Fruit fly (Drosophila melanogaster) whole organism, prepupa: ENCODE measurements around the gene CG3009.

Experiments used
- Blimp-1 ChIP-seq: fragments of 200-800 bp; sonication (Bioruptor generic); optimal IDR thresholded peaks from 3 replicates; lab custom pipeline; 2017; ENCODE audit warnings: missing biosample characterization, missing genetic modification characterization, mild to moderate bottlenecking, moderate library complexity, missing genetic modification reagents
- CG10631 ChIP-seq: fragments of 200-800 bp; sonication (Bioruptor generic); optimal IDR thresholded peaks from 2 replicates; lab custom pipeline; 2016; ENCODE audit warnings: missing biosample characterization, missing genetic modification characterization
- CG10669 ChIP-seq: fragments of 200-800 bp; sonication (Bioruptor generic); optimal IDR thresholded peaks from 3 replicates; lab custom pipeline; 2018; ENCODE audit warnings: missing biosample characterization, mild to moderate bottlenecking, missing genetic modification characterization, moderate library complexity
- CG11294 ChIP-seq: fragments of 200-800 bp; sonication (Bioruptor generic); IDR thresholded peaks from 2 replicates; pipeline ENCODE4 v1.3.6; 2022; ENCODE audit warnings: missing biosample characterization, missing genetic modification characterization
- CG11762 ChIP-seq: fragments of 200-800 bp; sonication (Bioruptor generic); optimal IDR thresholded peaks from 3 replicates; lab custom pipeline; 2016; ENCODE audit warnings: missing biosample characterization, missing genetic modification characterization; ENCODE audit not compliant: insufficient read depth
- CG1621 ChIP-seq: fragments of 200-800 bp; sonication (Bioruptor generic); optimal IDR thresholded peaks from 3 replicates; lab custom pipeline; 2018; ENCODE audit warnings: missing biosample characterization, mild to moderate bottlenecking, missing genetic modification characterization
- CG16779 ChIP-seq: fragments of 200-800 bp; sonication (Bioruptor generic); optimal IDR thresholded peaks from 3 replicates; lab custom pipeline; 2017; ENCODE audit warnings: missing biosample characterization, mild to moderate bottlenecking, missing genetic modification characterization
- CG3032 ChIP-seq: fragments of 200-800 bp; optimal IDR thresholded peaks from 2 replicates; lab custom pipeline; 2019; ENCODE audit warnings: missing biosample characterization, mild to moderate bottlenecking, missing genetic modification characterization, moderate library complexity
- CG32006 ChIP-seq: fragments of 200-800 bp; sonication (Bioruptor generic); optimal IDR thresholded peaks from 3 replicates; lab custom pipeline; 2017; ENCODE audit warnings: missing biosample characterization, mild to moderate bottlenecking, missing genetic modification characterization
- CG34406 ChIP-seq: fragments of 200-800 bp; sonication (Bioruptor generic); optimal IDR thresholded peaks from 3 replicates; lab custom pipeline; 2016; ENCODE audit warnings: missing biosample characterization, missing genetic modification characterization
- CG3919 ChIP-seq: fragments of 200-800 bp; sonication (Bioruptor generic); optimal IDR thresholded peaks from 3 replicates; lab custom pipeline; 2016; ENCODE audit warnings: missing biosample characterization, missing genetic modification characterization
- CG4318 ChIP-seq: fragments of 200-800 bp; sonication (Bioruptor generic); optimal IDR thresholded peaks from 3 replicates; lab custom pipeline; 2017; ENCODE audit warnings: missing biosample characterization, mild to moderate bottlenecking, missing genetic modification characterization
- CG6163 ChIP-seq: fragments of 200-800 bp; sonication (Bioruptor generic); IDR thresholded peaks from 3 replicates; pipeline ENCODE4 v1.3.6; 2022; ENCODE audit warnings: missing biosample characterization, missing genetic modification characterization
- CG6792 ChIP-seq: fragments of 200-800 bp; sonication (Bioruptor generic); optimal IDR thresholded peaks from 3 replicates; lab custom pipeline; 2016; ENCODE audit warnings: missing biosample characterization, missing genetic modification characterization
- CG6808 ChIP-seq: fragments of 200-800 bp; sonication (Bioruptor generic); optimal IDR thresholded peaks from 3 replicates; lab custom pipeline; 2017; ENCODE audit warnings: missing biosample characterization, missing genetic modification characterization, mild to moderate bottlenecking, moderate library complexity, missing genetic modification reagents
- CG6854 ChIP-seq: fragments of 200-800 bp; sonication (Bioruptor generic); optimal IDR thresholded peaks from 2 replicates; lab custom pipeline; 2017; ENCODE audit warnings: missing biosample characterization, mild to moderate bottlenecking, missing genetic modification characterization
- CG7368 ChIP-seq: fragments of 200-800 bp; sonication (Bioruptor generic); optimal IDR thresholded peaks from 3 replicates; lab custom pipeline; 2016; ENCODE audit warnings: missing biosample characterization, missing genetic modification characterization
- CG8119 ChIP-seq: fragments of 200-800 bp; sonication (Bioruptor generic); IDR thresholded peaks from 3 replicates; pipeline ENCODE4 v1.3.6; 2022; ENCODE audit warnings: missing biosample characterization, missing genetic modification characterization
- CG8319 ChIP-seq: fragments of 200-800 bp; sonication (Bioruptor generic); optimal IDR thresholded peaks from 3 replicates; lab custom pipeline; 2016; ENCODE audit warnings: missing biosample characterization, missing genetic modification characterization
- CG9139 ChIP-seq: fragments of 200-800 bp; sonication (Bioruptor generic); optimal IDR thresholded peaks from 3 replicates; lab custom pipeline; 2017; ENCODE audit warnings: missing biosample characterization, mild to moderate bottlenecking, missing genetic modification characterization
- Eip78C ChIP-seq: fragments of 200-800 bp; sonication (Bioruptor generic); peaks from one replicate; lab custom pipeline; 2016; ENCODE audit warnings: missing biosample characterization, missing genetic modification characterization
- Eip93F ChIP-seq: fragments of 200-800 bp; sonication (Bioruptor generic); optimal IDR thresholded peaks from 2 replicates; lab custom pipeline; 2016; ENCODE audit warnings: missing biosample characterization, mild to moderate bottlenecking, missing genetic modification characterization
- Ets21C ChIP-seq: fragments of 200-800 bp; sonication (Bioruptor generic); optimal IDR thresholded peaks from 3 replicates; lab custom pipeline; 2016; ENCODE audit warnings: missing biosample characterization, missing genetic modification characterization
- Ets96B ChIP-seq: fragments of 200-800 bp; optimal IDR thresholded peaks from 2 replicates; lab custom pipeline; 2019; ENCODE audit warnings: missing biosample characterization, mild to moderate bottlenecking, missing genetic modification characterization, moderate library complexity
- Gug ChIP-seq: fragments of 200-800 bp; sonication (Bioruptor generic); IDR thresholded peaks from 2 replicates; pipeline ENCODE4 v1.3.6; 2022; ENCODE audit warnings: missing biosample characterization, missing genetic modification characterization
- Hr38 ChIP-seq: sonication (Bioruptor generic); optimal IDR thresholded peaks from 2 replicates; lab custom pipeline; 2016; ENCODE audit warnings: missing biosample characterization, missing genetic modification characterization
- Hr39 ChIP-seq: fragments of 200-800 bp; sonication (Bioruptor generic); optimal IDR thresholded peaks from 2 replicates; lab custom pipeline; 2016; ENCODE audit warnings: missing biosample characterization, missing genetic modification characterization
- Hr4 ChIP-seq: fragments of 200-800 bp; sonication (Bioruptor generic); optimal IDR thresholded peaks from 3 replicates; lab custom pipeline; 2016; ENCODE audit warnings: missing biosample characterization, missing genetic modification characterization
- OdsH ChIP-seq: fragments of 200-800 bp; sonication (Bioruptor generic); optimal IDR thresholded peaks from 3 replicates; lab custom pipeline; 2016; ENCODE audit warnings: missing biosample characterization, missing genetic modification characterization
- Smox ChIP-seq: fragments of 200-800 bp; sonication (Bioruptor generic); optimal IDR thresholded peaks from 3 replicates; lab custom pipeline; 2016; ENCODE audit warnings: missing biosample characterization, missing genetic modification characterization
- Sox14 ChIP-seq: fragments of 200-800 bp; sonication (Bioruptor generic); optimal IDR thresholded peaks from 3 replicates; lab custom pipeline; 2016; ENCODE audit warnings: missing biosample characterization, missing genetic modification characterization
- Sox15 ChIP-seq: fragments of 200-800 bp; sonication (Bioruptor generic); optimal IDR thresholded peaks from 3 replicates; lab custom pipeline; 2016; ENCODE audit warnings: missing biosample characterization, missing genetic modification characterization
- achi ChIP-seq: fragments of 200-800 bp; sonication (Bioruptor generic); optimal IDR thresholded peaks from 3 replicates; lab custom pipeline; 2016; ENCODE audit warnings: missing biosample characterization, missing genetic modification characterization
- cyc ChIP-seq: fragments of 200-800 bp; sonication (Bioruptor generic); optimal IDR thresholded peaks from 3 replicates; lab custom pipeline; 2016; ENCODE audit warnings: missing biosample characterization, missing genetic modification characterization
- dac ChIP-seq: fragments of 200-800 bp; sonication (Bioruptor generic); optimal IDR thresholded peaks from 2 replicates; lab custom pipeline; 2017; ENCODE audit warnings: missing biosample characterization, mild to moderate bottlenecking, missing genetic modification characterization
- dsx ChIP-seq: fragments of 200-800 bp; optimal IDR thresholded peaks from 3 replicates; lab custom pipeline; 2019; ENCODE audit warnings: missing biosample characterization, mild to moderate bottlenecking, missing genetic modification characterization, moderate library complexity; ENCODE audit not compliant: poor library complexity, severe bottlenecking
- eg ChIP-seq: fragments of 200-800 bp; sonication (Bioruptor generic); IDR thresholded peaks from 3 replicates; pipeline ENCODE4 v1.3.6; 2022; ENCODE audit warnings: missing biosample characterization, missing genetic modification characterization
- esn ChIP-seq: fragments of 200-800 bp; sonication (Bioruptor generic); optimal IDR thresholded peaks from 2 replicates; lab custom pipeline; 2016; ENCODE audit warnings: missing biosample characterization, mild to moderate bottlenecking, missing genetic modification characterization, moderate library complexity
- fd59A ChIP-seq: fragments of 200-800 bp; sonication (Bioruptor generic); optimal IDR thresholded peaks from 2 replicates; lab custom pipeline; 2017; ENCODE audit warnings: missing biosample characterization, mild to moderate bottlenecking, missing genetic modification characterization, missing genetic modification reagents
- fd85E ChIP-seq: fragments of 200-800 bp; sonication (Bioruptor generic); optimal IDR thresholded peaks from 3 replicates; lab custom pipeline; 2016; ENCODE audit warnings: missing biosample characterization, missing genetic modification characterization
- fkh ChIP-seq: fragments of 200-800 bp; sonication (Bioruptor generic); optimal IDR thresholded peaks from 3 replicates; lab custom pipeline; 2017; ENCODE audit warnings: missing biosample characterization, mild to moderate bottlenecking, missing genetic modification characterization, moderate library complexity
- lz ChIP-seq: fragments of 200-800 bp; sonication (Bioruptor generic); optimal IDR thresholded peaks from 3 replicates; lab custom pipeline; 2016; ENCODE audit warnings: missing biosample characterization, missing genetic modification characterization
- net ChIP-seq: fragments of 200-800 bp; sonication (Bioruptor generic); optimal IDR thresholded peaks from 3 replicates; lab custom pipeline; 2016; ENCODE audit warnings: missing biosample characterization, missing genetic modification characterization
- pdm3 ChIP-seq: fragments of 200-800 bp; sonication (Bioruptor generic); optimal IDR thresholded peaks from 3 replicates; lab custom pipeline; 2016; ENCODE audit warnings: missing biosample characterization, missing genetic modification characterization
- ss ChIP-seq, 2 experiments: fragments of 200-800 bp; sonication (Bioruptor generic); optimal IDR thresholded peaks; 2 replicates in 1 of 2; 3 replicates in 1 of 2; lab custom pipeline; 2017 to 2018; ENCODE audit warnings: mild to moderate bottlenecking in 2 of 2, missing biosample characterization in 2 of 2, missing genetic modification characterization in 2 of 2, moderate library complexity in 1 of 2
- topi ChIP-seq: fragments of 200-800 bp; sonication (Bioruptor generic); optimal IDR thresholded peaks from 3 replicates; lab custom pipeline; 2016; ENCODE audit warnings: missing biosample characterization, missing genetic modification characterization
- vri ChIP-seq: fragments of 200-800 bp; sonication (Bioruptor generic); optimal IDR thresholded peaks from 3 replicates; lab custom pipeline; 2016; ENCODE audit warnings: missing biosample characterization, mild to moderate bottlenecking, missing genetic modification characterization

Gene CG3009

DNA sequence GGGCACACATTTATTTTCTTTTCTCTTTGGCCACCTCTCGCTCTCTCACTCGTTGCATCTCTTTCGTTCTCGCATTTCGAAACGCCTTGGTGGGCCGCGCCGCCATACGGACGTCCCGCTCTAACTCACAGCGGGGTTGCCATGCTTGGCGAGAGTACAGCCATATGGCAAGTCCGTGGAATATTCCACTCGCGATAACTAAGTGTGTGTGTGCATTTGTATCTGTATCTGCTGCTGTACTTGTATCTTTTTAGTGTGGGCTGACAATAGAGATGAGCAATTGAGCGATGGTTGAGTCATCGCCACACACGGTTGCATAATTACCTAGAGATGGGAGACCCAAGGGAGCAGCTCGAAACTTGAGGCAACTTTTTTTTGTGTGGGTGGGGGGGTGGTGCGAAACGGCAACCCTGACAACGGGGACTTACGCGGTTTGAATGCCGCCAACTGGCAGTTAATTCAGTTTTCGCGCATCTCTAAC lies 18.0 kb upstream of the CG3009 start (continued):
- TF ChIP-seq ss (GFP tag; optimal IDR thresholded peaks at IDR 0.05; lab: Kevin White, UChicago) (peak; percentile 67 to 71), pdm3 (GFP tag; lab: Kevin White, UChicago) (peak; percentile 84), fd85E (peak; percentile 59), CG6163 (GFP tag; lab: Robert Waterston, UW) (peak; percentile 90), CG34406 (GFP tag; lab: Kevin White, UChicago) (peak; percentile 79), CG11294 (GFP tag; lab: Robert Waterston, UW) (peak; percentile 81), Ets21C (GFP tag; lab: Kevin White, UChicago) (peak; percentile 82), CG6808 (GFP tag; lab: Kevin White, UChicago) (peak; percentile 53), Eip78C (peak; percentile 90), CG9139 (GFP tag; lab: Kevin White, UChicago) (peak; percentile 32), Hr4 (GFP tag; lab: Kevin White, UChicago) (peak; percentile 74), cyc (peak; percentile 89), lz (peak; percentile 91), dsx (peak; percentile 69), CG6792 (GFP tag; lab: Kevin White, UChicago) (peak; percentile 80), Sox15 (GFP tag; lab: Kevin White, UChicago) (peak; percentile 78), Hr39 (GFP tag; lab: Kevin White, UChicago) (peak; percentile 88), Eip93F (GFP tag; lab: Kevin White, UChicago) (peak; percentile 36), fd59A (peak; percentile 27), CG32006 (GFP tag; lab: Kevin White, UChicago) (peak; percentile 75), vri (GFP tag; lab: Kevin White, UChicago) (peak; percentile 99), achi (peak; percentile 72), net (GFP tag; lab: Kevin White, UChicago) (peak; percentile 78)

DNA sequence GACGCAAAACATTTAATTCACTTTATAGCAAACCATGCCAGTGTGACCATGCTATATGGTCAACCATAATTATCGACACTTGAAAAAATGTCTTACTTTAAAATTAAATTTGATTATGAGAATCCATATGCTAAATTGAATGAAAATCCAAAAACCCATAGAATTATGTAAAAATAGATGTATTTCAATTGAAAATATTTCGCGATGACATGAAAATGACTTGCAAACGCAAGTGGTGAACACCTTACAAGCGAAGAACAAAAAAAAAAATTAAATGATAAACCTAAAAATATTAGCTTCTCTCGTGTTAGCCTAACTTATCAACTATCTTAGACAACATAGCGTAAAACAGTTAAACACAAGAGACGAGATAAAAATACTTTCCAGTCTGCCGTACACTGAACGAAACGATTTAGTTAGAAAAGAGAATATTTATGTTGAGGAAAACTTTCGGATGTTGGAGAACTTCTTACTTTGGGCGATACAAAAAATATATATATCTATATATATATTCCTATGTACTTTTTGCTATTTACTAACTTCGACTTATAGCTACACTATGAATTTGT lies 13.4 kb upstream of the CG3009 start:
- TF ChIP-seq CG11294 (GFP tag; lab: Robert Waterston, UW) = no peak
- peak; percentile 38 for TF ChIP-seq Ets96B
- TF ChIP-seq esn (GFP tag; lab: Kevin White, UChicago) = peak; percentile 75
- TF ChIP-seq CG11762 (GFP tag; lab: Kevin White, UChicago) = peak; percentile 41
- no peak for TF ChIP-seq CG9139 (GFP tag; lab: Kevin White, UChicago)
- TF ChIP-seq dac (GFP tag; lab: Kevin White, UChicago) = peak; percentile 32
- TF ChIP-seq CG1621 (tag; lab: Kevin White, UChicago) = no peak
- no peak for TF ChIP-seq dsx
- TF ChIP-seq CG3919 (GFP tag; lab: Kevin White, UChicago) = peak; percentile 61
- peak; percentile 71 for TF ChIP-seq eg (GFP tag; lab: Robert Waterston, UW)
- no peak for TF ChIP-seq fkh (GFP tag; lab: Kevin White, UChicago)
- peak; percentile 67 for TF ChIP-seq Hr39 (GFP tag; lab: Kevin White, UChicago)
- peak; percentile 43 for TF ChIP-seq Ets21C (GFP tag; lab: Kevin White, UChicago)
- peak; percentile 62 for TF ChIP-seq CG10631 (GFP tag; lab: Kevin White, UChicago)
- TF ChIP-seq CG7368 = no peak
- no peak for TF ChIP-seq Eip93F (GFP tag; lab: Kevin White, UChicago)
- TF ChIP-seq ss (GFP tag; optimal IDR thresholded peaks at IDR 0.05; lab: Kevin White, UChicago) = peak in 1 of 2 experiments; percentile 32
- no peak for TF ChIP-seq CG16779 (tag; lab: Kevin White, UChicago)
- TF ChIP-seq CG10669 (GFP tag; lab: Kevin White, UChicago) = peak; percentile 51
- TF ChIP-seq CG3032 = peak; percentile 46
- TF ChIP-seq CG6792 (GFP tag; lab: Kevin White, UChicago) = peak; percentile 53
- TF ChIP-seq CG6854 (GFP tag; lab: Kevin White, UChicago) = no peak
- peak; percentile 29 for TF ChIP-seq vri (GFP tag; lab: Kevin White, UChicago)
- no peak for TF ChIP-seq Blimp-1 (GFP tag; lab: Kevin White, UChicago)
- peak; percentile 49 for TF ChIP-seq achi
- no peak for TF ChIP-seq fd85E
- TF ChIP-seq CG34406 (GFP tag; lab: Kevin White, UChicago) = peak; percentile 46
- TF ChIP-seq Sox14 = peak; percentile 53
- TF ChIP-seq Hr38 (GFP tag; lab: Kevin White, UChicago) = no peak
- TF ChIP-seq Smox (GFP tag; lab: Kevin White, UChicago) = peak; percentile 74
- TF ChIP-seq Gug (GFP tag; lab: Robert Waterston, UW) = peak; percentile 67
- peak; percentile 90 for TF ChIP-seq Eip78C
- TF ChIP-seq CG8119 (GFP tag; lab: Robert Waterston, UW) = peak; percentile 64
- peak; percentile 37 for TF ChIP-seq CG8319
- peak; percentile 64 for TF ChIP-seq topi (GFP tag; lab: Kevin White, UChicago)
- peak; percentile 31 for TF ChIP-seq CG4318 (GFP tag; lab: Kevin White, UChicago)
- peak; percentile 51 for TF ChIP-seq net (GFP tag; lab: Kevin White, UChicago)
- peak; percentile 62 for TF ChIP-seq OdsH
